Fruit fly (Drosophila melanogaster): Measurements from ENCODE around the gene betaNACtes4.
"Not testable (repeated sequence)": the region's sequence is repeated elsewhere in the genome, so short reads cannot be mapped to it uniquely, and the experiment has no call there.

Gene betaNACtes4

dm6 chrX:14380051-14380450 lies at the start of gene betaNACtes4:
Gene betaNACtes4 (plus strand): TSS chrX:14380351.
- not testable (repeated sequence) for TF ChIP-seq CG17801 (GFP tag; optimal IDR thresholded peaks at IDR 0.05; ENCODE audit: partially characterized antibody)

- TF ChIP-seq CG17801 (GFP tag; optimal IDR thresholded peaks at IDR 0.05; ENCODE audit: partially characterized antibody): no peak
Observed at dm6 chrX:14331490-14332182, 48.5 kb upstream of the betaNACtes4 start.

- TF ChIP-seq CG17801 (GFP tag; optimal IDR thresholded peaks at IDR 0.05; ENCODE audit: partially characterized antibody): no peak
Observed at dm6 chrX:14332243-14332642, 47.9 kb upstream of the betaNACtes4 start.

- TF ChIP-seq CG17801 (GFP tag; optimal IDR thresholded peaks at IDR 0.05; ENCODE audit: partially characterized antibody): not testable (repeated sequence)
Observed at dm6 chrX:14378506-14378905, 1.6 kb upstream of the betaNACtes4 start, which contains the start of gene betaNACtes3. Gene betaNACtes3 (plus strand): TSS chrX:14378806.

Measured in ovary, adult (tissue).